Worm (Caenorhabditis elegans) whole organism, L4 larva: ENCODE data around the gene T14G12.12.
A peak's percentile ranks its signal among the peaks of the same experiment; 100 is the strongest.

Source experiments
- F37D6.2 ChIP-seq: sonication (generic microtip); optimal IDR thresholded peaks from 2 replicates; lab custom pipeline; 2016; ENCODE audit warnings: mild to moderate bottlenecking, missing genetic modification characterization, missing compliant biosample characterization
- F44E2.7 ChIP-seq: fragments of 200-800 bp; sonication (Bioruptor generic); IDR thresholded peaks from 2 replicates; pipeline ENCODE4 v2.1.2; 2022; ENCODE audit warnings: missing genetic modification characterization, missing compliant biosample characterization
- F49E8.2 ChIP-seq: sonication (generic microtip); optimal IDR thresholded peaks from 2 replicates; lab custom pipeline; 2016; ENCODE audit warnings: missing compliant biosample characterization, mild to moderate bottlenecking, missing genetic modification characterization, borderline replicate concordance
- Y48G9A.11 ChIP-seq: fragments of 200-800 bp; sonication (Bioruptor generic); IDR thresholded peaks from 2 replicates; pipeline ENCODE4 v1.3.6; 2022; ENCODE audit warnings: missing genetic modification reagents, missing genetic modification characterization, missing compliant biosample characterization
- Y5F2A.4 ChIP-seq: fragments of 200-800 bp; sonication (Bioruptor generic); optimal IDR thresholded peaks from 2 replicates; lab custom pipeline; 2018; ENCODE audit warnings: mild to moderate bottlenecking, missing genetic modification characterization, missing compliant biosample characterization
- ZK337.2 ChIP-seq: fragments of 200-800 bp; sonication (Bioruptor generic); IDR thresholded peaks from 2 replicates; pipeline ENCODE4 v1.3.6; 2022; ENCODE audit warnings: missing genetic modification reagents, missing genetic modification characterization, missing compliant biosample characterization
- aha-1 ChIP-seq: fragments of 150-350 bp; peaks from one replicate; lab custom pipeline; 2014; ENCODE audit warnings: missing biosample characterization, missing genetic modification characterization
- ama-1 ChIP-seq: fragments of 150-350 bp; optimal IDR thresholded peaks from 2 replicates; lab custom pipeline; 2014; ENCODE audit warnings: inconsistent platforms, mixed read lengths
- arid-1 ChIP-seq: fragments of 200-800 bp; sonication (Bioruptor generic); conservative IDR thresholded peaks from 2 replicates; pipeline ENCODE4 v1.3.6; 2022; ENCODE audit warnings: missing genetic modification reagents, missing genetic modification characterization, missing compliant biosample characterization
- ceh-20 ChIP-seq: fragments of 200-800 bp; sonication (Bioruptor generic); IDR thresholded peaks from 2 replicates; pipeline ENCODE4 v1.3.6; 2022; ENCODE audit warnings: missing genetic modification reagents, missing genetic modification characterization, missing compliant biosample characterization
- ceh-44 ChIP-seq: fragments of 200-800 bp; sonication (Bioruptor generic); IDR thresholded peaks from 2 replicates; pipeline ENCODE4 v1.3.6; 2022; ENCODE audit warnings: missing genetic modification reagents, missing genetic modification characterization, missing compliant biosample characterization
- ceh-62 ChIP-seq: sonication (generic microtip); optimal IDR thresholded peaks from 2 replicates; lab custom pipeline; 2017; ENCODE audit warnings: missing biosample characterization, missing genetic modification characterization
- ceh-82 ChIP-seq: sonication (generic microtip); optimal IDR thresholded peaks from 2 replicates; lab custom pipeline; 2017; ENCODE audit warnings: missing biosample characterization, missing genetic modification characterization
- daf-12 ChIP-seq: fragments of 150-350 bp; optimal IDR thresholded peaks from 2 replicates; lab custom pipeline; 2014; ENCODE audit warnings: missing biosample characterization, missing genetic modification reagents, missing genetic modification characterization
- daf-16 ChIP-seq, 3 experiments: sonication (generic microtip); optimal IDR thresholded peaks; 2 replicates each; lab custom pipeline; 2016 to 2017; ENCODE audit warnings: missing genetic modification characterization in 3 of 3, missing genetic modification reagents in 3 of 3, mild to moderate bottlenecking in 2 of 3, missing compliant biosample characterization in 2 of 3, missing biosample characterization in 1 of 3, moderate library complexity in 1 of 3
- daf-19 ChIP-seq: fragments of 200-800 bp; sonication (Bioruptor generic); conservative IDR thresholded peaks from 2 replicates; pipeline ENCODE4 v1.3.6; 2022; ENCODE audit warnings: missing genetic modification characterization, missing compliant biosample characterization
- dmd-6 ChIP-seq: fragments of 200-800 bp; sonication (Bioruptor generic); IDR thresholded peaks from 2 replicates; pipeline ENCODE4 v1.3.6; 2022; ENCODE audit warnings: missing genetic modification reagents, missing genetic modification characterization, missing compliant biosample characterization
- dmd-8 ChIP-seq: fragments of 200-800 bp; sonication (Bioruptor generic); IDR thresholded peaks from 2 replicates; pipeline ENCODE4 v1.3.6; 2022; ENCODE audit warnings: missing genetic modification characterization, missing compliant biosample characterization
- duxl-1 ChIP-seq: sonication (generic microtip); optimal IDR thresholded peaks from 2 replicates; lab custom pipeline; 2016; ENCODE audit warnings: mild to moderate bottlenecking, missing genetic modification characterization, moderate library complexity, missing compliant biosample characterization; ENCODE audit not compliant: poor library complexity
- dve-1 ChIP-seq: sonication (generic microtip); optimal IDR thresholded peaks from 2 replicates; lab custom pipeline; 2017; ENCODE audit warnings: antibody characterized with exemption, mild to moderate bottlenecking, missing genetic modification characterization, missing compliant biosample characterization; ENCODE audit not compliant: insufficient read depth
- fkh-10 ChIP-seq: fragments of 150-350 bp; optimal IDR thresholded peaks from 2 replicates; lab custom pipeline; 2014; ENCODE audit warnings: missing biosample characterization, missing genetic modification reagents, missing genetic modification characterization
- hif-1 ChIP-seq, 2 experiments: sonication (generic microtip); optimal IDR thresholded peaks; 2 replicates each; lab custom pipeline; 2016 to 2017; ENCODE audit warnings: missing compliant biosample characterization in 2 of 2, missing genetic modification characterization in 2 of 2, missing genetic modification reagents in 2 of 2, missing genotype in 2 of 2, mild to moderate bottlenecking in 1 of 2
- hlh-11 ChIP-seq: fragments of 200-800 bp; sonication (Bioruptor generic); optimal IDR thresholded peaks from 2 replicates; lab custom pipeline; 2018; ENCODE audit warnings: mild to moderate bottlenecking, missing genetic modification characterization, missing compliant biosample characterization
- hlh-30 ChIP-seq: sonication (generic microtip); optimal IDR thresholded peaks from 2 replicates; lab custom pipeline; 2017; ENCODE audit warnings: antibody characterized with exemption, mild to moderate bottlenecking, missing genetic modification characterization, missing compliant biosample characterization; ENCODE audit not compliant: insufficient read depth
- hmg-1.1 ChIP-seq: fragments of 200-800 bp; sonication (Bioruptor generic); IDR thresholded peaks from 2 replicates; pipeline ENCODE4 v1.3.6; 2022; ENCODE audit warnings: missing genetic modification reagents, missing genetic modification characterization, missing compliant biosample characterization
- lin-29 ChIP-seq: fragments of 200-800 bp; sonication (Bioruptor generic); IDR thresholded peaks from 2 replicates; pipeline ENCODE4 v1.3.6; 2022; ENCODE audit warnings: missing genetic modification reagents, missing genetic modification characterization, missing compliant biosample characterization
- lsy-2 ChIP-seq, 2 experiments: fragments of 150-350 bp in 1 of 2; sonication (generic microtip) in 1 of 2; optimal IDR thresholded peaks; 2 replicates each; lab custom pipeline; 2014 to 2017; ENCODE audit warnings: missing biosample characterization in 2 of 2, missing genetic modification characterization in 2 of 2
- madf-5 ChIP-seq, 2 experiments: fragments of 200-800 bp; sonication (Bioruptor generic); IDR thresholded peaks; 2 replicates each; pipeline ENCODE4 v1.3.6; 2022; ENCODE audit warnings: missing compliant biosample characterization in 2 of 2, missing genetic modification characterization in 2 of 2
- madf-9 ChIP-seq: fragments of 200-800 bp; sonication (Bioruptor generic); conservative IDR thresholded peaks from 2 replicates; pipeline ENCODE4 v1.3.6; 2022; ENCODE audit warnings: missing genetic modification reagents, missing genetic modification characterization, missing compliant biosample characterization
- mdl-1 ChIP-seq, 2 experiments: fragments of 150-350 bp in 1 of 2; sonication (generic microtip) in 1 of 2; optimal IDR thresholded peaks; 2 replicates each; lab custom pipeline; 2014 to 2017; ENCODE audit warnings: missing biosample characterization in 2 of 2, missing genetic modification characterization in 2 of 2
- mep-1 ChIP-seq: fragments of 150-350 bp; sonication (generic microtip); optimal IDR thresholded peaks from 3 replicates; lab custom pipeline; 2014; ENCODE audit warnings: missing biosample characterization, missing genetic modification characterization
- mxl-2 ChIP-seq: fragments of 200-800 bp; sonication (Bioruptor generic); conservative IDR thresholded peaks from 2 replicates; pipeline ENCODE4 v1.3.6; 2022; ENCODE audit warnings: missing genetic modification reagents, missing genetic modification characterization, missing compliant biosample characterization
- mxl-3 ChIP-seq: fragments of 200-800 bp; sonication (Bioruptor generic); optimal IDR thresholded peaks from 2 replicates; lab custom pipeline; 2018; ENCODE audit warnings: mild to moderate bottlenecking, missing genetic modification characterization, missing compliant biosample characterization
- nhr-102 ChIP-seq: sonication (generic microtip); optimal IDR thresholded peaks from 2 replicates; lab custom pipeline; 2016; ENCODE audit warnings: mild to moderate bottlenecking, missing genetic modification characterization, moderate library complexity, missing compliant biosample characterization
- nhr-11 ChIP-seq: fragments of 150-350 bp; optimal IDR thresholded peaks from 2 replicates; lab custom pipeline; 2014; ENCODE audit warnings: missing biosample characterization, missing genetic modification characterization
- nhr-25 ChIP-seq: sonication (generic microtip); optimal IDR thresholded peaks from 2 replicates; lab custom pipeline; 2017; ENCODE audit warnings: missing genetic modification characterization, mild to moderate bottlenecking, missing compliant biosample characterization, antibody characterized with exemption, moderate library complexity, borderline replicate concordance; ENCODE audit not compliant: insufficient read depth
- nhr-28 ChIP-seq: fragments of 150-350 bp; optimal IDR thresholded peaks from 2 replicates; lab custom pipeline; 2014; ENCODE audit warnings: missing biosample characterization, missing genetic modification characterization
- nhr-6 ChIP-seq: fragments of 150-350 bp; optimal IDR thresholded peaks from 2 replicates; lab custom pipeline; 2014; ENCODE audit warnings: missing biosample characterization, missing genetic modification characterization
- pha-4 ChIP-seq, 2 experiments: fragments of 150-350 bp in 1 of 2; fragments of 200-800 bp in 1 of 2; sonication (Bioruptor generic) in 1 of 2; IDR thresholded peaks in 1 of 2; optimal IDR thresholded peaks in 1 of 2; 2 replicates each; pipeline versions ENCODE4 v1.3.6 to Lab custom; 2014 to 2022; ENCODE audit warnings: missing genetic modification characterization in 2 of 2, missing genetic modification reagents in 2 of 2, missing biosample characterization in 1 of 2, missing compliant biosample characterization in 1 of 2
- pqm-1 ChIP-seq: sonication (generic microtip); optimal IDR thresholded peaks from 2 replicates; lab custom pipeline; 2017; ENCODE audit warnings: missing biosample characterization, missing genetic modification characterization
- saeg-2 ChIP-seq: fragments of 200-800 bp; sonication (Bioruptor generic); IDR thresholded peaks from 2 replicates; pipeline ENCODE4 v1.3.6; 2022; ENCODE audit warnings: missing genetic modification reagents, missing genetic modification characterization, missing compliant biosample characterization
- snpc-1.2 ChIP-seq: fragments of 200-800 bp; sonication (Bioruptor generic); IDR thresholded peaks from 2 replicates; pipeline ENCODE4 v1.3.6; 2022; ENCODE audit warnings: missing genetic modification reagents, missing genetic modification characterization, missing compliant biosample characterization
- snpc-4 ChIP-seq: fragments of 150-350 bp; optimal IDR thresholded peaks from 2 replicates; lab custom pipeline; 2014; ENCODE audit warnings: missing biosample characterization, missing genetic modification characterization
- unc-39 ChIP-seq: sonication (generic microtip); optimal IDR thresholded peaks from 2 replicates; lab custom pipeline; 2017; ENCODE audit warnings: missing biosample characterization, missing genetic modification characterization
- unc-62 ChIP-seq, 3 experiments: fragments of 150-350 bp in 1 of 3; sonication (generic microtip); optimal IDR thresholded peaks in 2 of 3; peaks in 1 of 3; 1 replicate in 1 of 3; 2 replicates in 2 of 3; lab custom pipeline; 2014 to 2017; ENCODE audit warnings: missing biosample characterization in 3 of 3, missing genetic modification characterization in 3 of 3, missing genetic modification reagents in 3 of 3, missing genotype in 1 of 3
- zfp-2 ChIP-seq: sonication (generic microtip); optimal IDR thresholded peaks from 2 replicates; lab custom pipeline; 2016; ENCODE audit warnings: mild to moderate bottlenecking, missing genetic modification characterization, missing compliant biosample characterization

T14G12.12 gene

DNA sequence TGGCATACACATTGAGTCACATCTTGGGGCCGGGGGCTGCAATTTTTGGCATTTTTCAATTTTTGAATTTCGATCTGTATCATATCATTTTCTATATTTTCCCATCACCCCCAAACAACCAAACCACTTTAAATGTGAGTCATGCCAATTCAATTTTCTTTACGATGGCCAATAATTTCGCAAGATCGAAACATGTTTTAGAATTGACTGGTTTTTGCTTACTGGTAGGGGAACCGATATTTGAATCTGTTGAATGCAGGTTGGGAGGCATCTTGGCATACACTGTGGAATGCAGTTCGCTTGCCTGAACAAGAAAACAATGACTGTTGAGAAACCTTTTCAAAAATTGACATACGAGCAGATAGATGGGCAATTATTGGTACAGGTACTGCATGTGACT lies 32.8 kb upstream of the T14G12.12 start:
- TF ChIP-seq saeg-2, result no peak
- peak in 1 of 2 experiments; percentile 73 for TF ChIP-seq unc-62 (GFP tag; optimal IDR thresholded peaks at IDR 0.05 in 1 of 2; lab: Kevin White, UChicago)
- no peak for TF ChIP-seq unc-62 (tag; optimal IDR thresholded peaks at IDR 0.05; lab: Kevin White, UChicago)

DNA sequence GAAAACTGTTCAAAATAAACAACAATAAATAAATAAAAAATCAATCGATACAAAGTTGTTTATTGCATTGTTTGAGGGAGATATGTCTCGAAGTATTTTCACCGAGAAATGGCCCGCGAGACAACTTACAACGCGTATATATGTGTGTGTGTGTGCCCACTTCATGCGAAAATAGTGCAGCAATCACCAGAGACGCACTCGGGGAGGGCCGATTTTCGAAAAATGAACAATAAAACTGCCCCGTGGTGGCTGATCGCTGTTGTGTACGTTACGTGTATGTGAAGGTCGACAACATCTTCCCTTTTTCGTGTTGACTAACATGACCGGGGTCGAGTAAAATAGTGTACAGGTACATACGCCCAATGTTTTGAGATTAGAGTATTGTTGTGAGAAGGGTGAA lies 30.2 kb upstream of the T14G12.12 start:
- TF ChIP-seq mxl-3, result peak; percentile 20
- TF ChIP-seq daf-16 (GFP tag; optimal IDR thresholded peaks at IDR 0.05; lab: Kevin White, UChicago), result peak in 1 of 2 experiments; percentile 93
- peak; percentile 44 for TF ChIP-seq daf-16 (tag; optimal IDR thresholded peaks at IDR 0.05; lab: Kevin White, UChicago)
- TF ChIP-seq ZK337.2 (GFP tag; lab: Robert Waterston, UW), result no peak
- no peak for TF ChIP-seq unc-62 (GFP tag; optimal IDR thresholded peaks at IDR 0.05 in 1 of 2; lab: Kevin White, UChicago)
- TF ChIP-seq unc-62 (tag; optimal IDR thresholded peaks at IDR 0.05; lab: Kevin White, UChicago), result no peak
- TF ChIP-seq duxl-1 (tag; lab: Kevin White, UChicago), result no peak
- no peak for TF ChIP-seq fkh-10
- TF ChIP-seq aha-1 (tag; lab: Kevin White, UChicago), result peak; percentile 91
- TF ChIP-seq F49E8.2 (tag; lab: Kevin White, UChicago), result no peak
- no peak for TF ChIP-seq daf-19 (GFP tag; lab: Robert Waterston, UW)
- peak; percentile 73 for TF ChIP-seq dve-1 (tag; lab: Kevin White, UChicago)
- TF ChIP-seq nhr-6 (tag; lab: Kevin White, UChicago), result peak; percentile 19
- TF ChIP-seq lsy-2 (tag; optimal IDR thresholded peaks at IDR 0.05; lab: Kevin White, UChicago), result peak in 1 of 2 experiments; percentile 30
- 0 out of 2 replicates have a peak, but pooled peaks have one; percentile 24 for TF ChIP-seq ceh-20 (GFP tag; lab: Robert Waterston, UW)
- no peak for TF ChIP-seq Y48G9A.11 (GFP tag; lab: Robert Waterston, UW)
- TF ChIP-seq pqm-1 (tag; lab: Kevin White, UChicago), result no peak
- TF ChIP-seq unc-39 (tag; lab: Kevin White, UChicago), result no peak
- TF ChIP-seq mdl-1 (tag; optimal IDR thresholded peaks at IDR 0.05; lab: Kevin White, UChicago), result peak; percentile 28 to 66
- TF ChIP-seq lin-29 (GFP tag; lab: Robert Waterston, UW), result no peak
- no peak for TF ChIP-seq ceh-62 (tag; lab: Kevin White, UChicago)
- no peak for TF ChIP-seq ceh-82 (tag; lab: Kevin White, UChicago)
- no peak for TF ChIP-seq arid-1
- TF ChIP-seq nhr-25 (tag; lab: Kevin White, UChicago), result peak; percentile 87
- no peak for TF ChIP-seq F37D6.2 (tag; lab: Kevin White, UChicago)
- TF ChIP-seq dmd-6 (GFP tag; lab: Robert Waterston, UW), result no peak
- no peak for TF ChIP-seq snpc-4 (tag; lab: Kevin White, UChicago)
- TF ChIP-seq mxl-2 (GFP tag; lab: Robert Waterston, UW), result no peak
- TF ChIP-seq madf-5 (GFP tag; IDR thresholded peaks at IDR 0.05; lab: Robert Waterston, UW), result no peak
- TF ChIP-seq Y5F2A.4 (GFP tag; lab: Kevin White, UChicago), result no peak
- TF ChIP-seq hmg-1.1 (GFP tag; lab: Robert Waterston, UW), result no peak
- TF ChIP-seq nhr-28 (tag; lab: Kevin White, UChicago), result peak; percentile 52
- TF ChIP-seq ceh-44, result no peak
- TF ChIP-seq pha-4 (GFP tag; IDR thresholded peaks at IDR 0.05; lab: Robert Waterston, UW), result no peak
- peak; percentile 43 for TF ChIP-seq pha-4 (tag; optimal IDR thresholded peaks at IDR 0.05; lab: Kevin White, UChicago)
- no peak for TF ChIP-seq hif-1 (tag; optimal IDR thresholded peaks at IDR 0.05; lab: Kevin White, UChicago)
- peak; percentile 78 for TF ChIP-seq hlh-30 (tag; lab: Kevin White, UChicago)
- TF ChIP-seq mep-1 (tag; lab: Kevin White, UChicago), result peak; percentile 79
- peak; percentile 10 for TF ChIP-seq nhr-102 (tag; lab: Kevin White, UChicago)
- peak; percentile 95 for TF ChIP-seq ama-1 (lab: Kevin White, UChicago)
- TF ChIP-seq zfp-2 (tag; lab: Kevin White, UChicago), result no peak
- no peak for TF ChIP-seq daf-12 (tag; lab: Kevin White, UChicago)
- TF ChIP-seq saeg-2, result no peak
- peak; percentile 45 for TF ChIP-seq nhr-11 (tag; lab: Kevin White, UChicago)
- no peak for TF ChIP-seq dmd-8 (GFP tag; lab: Robert Waterston, UW)
- no peak for TF ChIP-seq snpc-1.2 (GFP tag; lab: Robert Waterston, UW)
- TF ChIP-seq hlh-11, result peak; percentile 39
- TF ChIP-seq madf-9, result no peak
- no peak for TF ChIP-seq F44E2.7 (GFP tag; lab: Robert Waterston, UW)
